Worm (Caenorhabditis elegans) whole organism, L1 larva: ENCODE data around the gene R166.2.

Experiments
- C04F5.9 ChIP-seq: sonication (generic microtip); optimal IDR thresholded peaks from 2 replicates; lab custom pipeline; 2016; ENCODE audit warnings: missing genetic modification characterization, missing compliant biosample characterization
- C16A3.4 ChIP-seq: fragments of 150-350 bp; optimal IDR thresholded peaks from 2 replicates; lab custom pipeline; 2014; ENCODE audit warnings: missing biosample characterization, missing genetic modification characterization
- C34B4.2 ChIP-seq: sonication (generic microtip); optimal IDR thresholded peaks from 2 replicates; lab custom pipeline; 2017; ENCODE audit warnings: mild to moderate bottlenecking, missing genetic modification characterization, missing compliant biosample characterization
- F16B12.6 ChIP-seq: fragments of 150-350 bp; optimal IDR thresholded peaks from 2 replicates; lab custom pipeline; 2014; ENCODE audit warnings: missing biosample characterization, missing genetic modification characterization
- Y116A8C.19 ChIP-seq: sonication (generic microtip); optimal IDR thresholded peaks from 2 replicates; lab custom pipeline; 2016; ENCODE audit warnings: missing compliant biosample characterization, missing genetic modification characterization, borderline replicate concordance
- alr-1 ChIP-seq: fragments of 200-800 bp; sonication (Bioruptor generic); optimal IDR thresholded peaks from 2 replicates; lab custom pipeline; 2018; ENCODE audit warnings: borderline replicate concordance, mild to moderate bottlenecking, missing genetic modification characterization, missing compliant biosample characterization
- aly-2 ChIP-seq: fragments of 150-350 bp; optimal IDR thresholded peaks from 2 replicates; lab custom pipeline; 2014; ENCODE audit warnings: missing biosample characterization, missing genetic modification characterization
- ama-1 ChIP-seq: fragments of 150-350 bp; optimal IDR thresholded peaks from 2 replicates; lab custom pipeline; 2014
- blmp-1 ChIP-seq: fragments of 150-350 bp; optimal IDR thresholded peaks from 2 replicates; lab custom pipeline; 2014; ENCODE audit warnings: missing biosample characterization, missing genetic modification characterization
- ceh-63 ChIP-seq: fragments of 200-800 bp; sonication (Bioruptor generic); optimal IDR thresholded peaks from 2 replicates; lab custom pipeline; 2018; ENCODE audit warnings: mild to moderate bottlenecking, missing genetic modification characterization, missing compliant biosample characterization
- ceh-8 ChIP-seq: fragments of 200-800 bp; sonication (Bioruptor generic); optimal IDR thresholded peaks from 2 replicates; lab custom pipeline; 2018; ENCODE audit warnings: mild to moderate bottlenecking, missing genetic modification characterization, moderate library complexity, missing compliant biosample characterization
- ceh-82 ChIP-seq, 3 experiments: fragments of 150-350 bp in 1 of 3; sonication (generic microtip) in 2 of 3; optimal IDR thresholded peaks; 2 replicates each; lab custom pipeline; 2014 to 2017; ENCODE audit warnings: missing biosample characterization in 3 of 3, missing genetic modification characterization in 3 of 3
- ceh-88 ChIP-seq: fragments of 200-800 bp; sonication (Bioruptor generic); IDR thresholded peaks from 2 replicates; pipeline ENCODE4 v1.3.6; 2022; ENCODE audit warnings: missing genetic modification characterization, missing compliant biosample characterization
- dpl-1 ChIP-seq, 3 experiments: fragments of 150-350 bp in 2 of 3; sonication (generic microtip) in 1 of 3; optimal IDR thresholded peaks; 2 replicates each; lab custom pipeline; 2014 to 2017; ENCODE audit warnings: missing biosample characterization in 3 of 3, missing genetic modification characterization in 3 of 3, missing genetic modification reagents in 3 of 3
- efl-1 ChIP-seq, 4 experiments: fragments of 150-350 bp; optimal IDR thresholded peaks in 3 of 4; peaks in 1 of 4; 1 replicate in 1 of 4; 2 replicates in 3 of 4; lab custom pipeline; 2014; ENCODE audit warnings: missing biosample characterization in 2 of 4, missing genetic modification characterization in 2 of 4, missing genetic modification reagents in 2 of 4
- efl-3 ChIP-seq: fragments of 200-800 bp; sonication (Bioruptor generic); optimal IDR thresholded peaks from 2 replicates; lab custom pipeline; 2018; ENCODE audit warnings: mild to moderate bottlenecking, missing genetic modification characterization, missing compliant biosample characterization
- egl-27 ChIP-seq, 2 experiments: fragments of 150-350 bp in 1 of 2; sonication (generic microtip); optimal IDR thresholded peaks; 3 replicates each; lab custom pipeline; 2017 to 2018; ENCODE audit warnings: missing biosample characterization in 2 of 2, missing genetic modification characterization in 2 of 2, missing genetic modification reagents in 2 of 2
- elt-3 ChIP-seq, 6 experiments: fragments of 150-350 bp in 1 of 6; sonication (generic microtip); optimal IDR thresholded peaks; 2 replicates each; lab custom pipeline; 2017 to 2018; ENCODE audit warnings: missing biosample characterization in 6 of 6, missing genetic modification characterization in 6 of 6, inconsistent platforms in 1 of 6
- ets-5 ChIP-seq: fragments of 200-800 bp; sonication (Bioruptor generic); IDR thresholded peaks from 2 replicates; pipeline ENCODE4 v1.3.6; 2022; ENCODE audit warnings: missing genetic modification characterization, missing compliant biosample characterization
- fkh-10 ChIP-seq: sonication (generic microtip); optimal IDR thresholded peaks from 2 replicates; lab custom pipeline; 2017; ENCODE audit warnings: missing biosample characterization, missing genetic modification reagents, missing genetic modification characterization
- fkh-4 ChIP-seq: sonication (generic microtip); optimal IDR thresholded peaks from 2 replicates; lab custom pipeline; 2016; ENCODE audit warnings: missing compliant biosample characterization, missing genetic modification characterization, borderline replicate concordance
- fkh-8 ChIP-seq: sonication (generic microtip); optimal IDR thresholded peaks from 2 replicates; lab custom pipeline; 2016; ENCODE audit warnings: mild to moderate bottlenecking, missing genetic modification characterization, missing compliant biosample characterization
- fos-1 ChIP-seq: fragments of 150-350 bp; optimal IDR thresholded peaks from 2 replicates; lab custom pipeline; 2014; ENCODE audit warnings: missing biosample characterization, missing genetic modification characterization
- grh-1 ChIP-seq: fragments of 200-800 bp; sonication (Bioruptor generic); IDR thresholded peaks from 2 replicates; pipeline ENCODE4 v1.3.6; 2022; ENCODE audit warnings: missing genetic modification reagents, missing genetic modification characterization, missing compliant biosample characterization
- hlh-4 ChIP-seq: sonication (generic microtip); optimal IDR thresholded peaks from 2 replicates; lab custom pipeline; 2016; ENCODE audit warnings: mild to moderate bottlenecking, missing genetic modification characterization, missing compliant biosample characterization
- hpl-2 ChIP-seq: fragments of 150-350 bp; optimal IDR thresholded peaks from 2 replicates; lab custom pipeline; 2014; ENCODE audit warnings: missing biosample characterization, missing genetic modification reagents, missing genetic modification characterization
- jun-1 ChIP-seq: fragments of 150-350 bp; optimal IDR thresholded peaks from 2 replicates; lab custom pipeline; 2014; ENCODE audit warnings: missing biosample characterization, missing genetic modification reagents, missing genetic modification characterization
- lin-14 ChIP-seq: fragments of 200-800 bp; sonication (Bioruptor generic); optimal IDR thresholded peaks from 2 replicates; lab custom pipeline; 2018; ENCODE audit warnings: mild to moderate bottlenecking, missing genetic modification characterization, moderate library complexity, missing compliant biosample characterization
- lin-35 ChIP-seq, 2 experiments: fragments of 150-350 bp; optimal IDR thresholded peaks; 2 replicates each; lab custom pipeline; 2014; ENCODE audit warnings: missing biosample characterization in 2 of 2, missing genetic modification characterization in 2 of 2, missing genetic modification reagents in 2 of 2
- lin-39 ChIP-seq: fragments of 150-350 bp; optimal IDR thresholded peaks from 2 replicates; lab custom pipeline; 2014; ENCODE audit warnings: missing biosample characterization, missing genetic modification reagents, missing genetic modification characterization
- lir-3 ChIP-seq: sonication (generic microtip); optimal IDR thresholded peaks from 2 replicates; lab custom pipeline; 2016; ENCODE audit warnings: mild to moderate bottlenecking, missing genetic modification characterization, moderate library complexity, missing compliant biosample characterization; ENCODE audit not compliant: poor library complexity
- mdl-1 ChIP-seq, 2 experiments: fragments of 150-350 bp; optimal IDR thresholded peaks; 2 replicates each; lab custom pipeline; 2014 to 2017; ENCODE audit warnings: missing biosample characterization in 2 of 2, missing genetic modification characterization in 2 of 2, inconsistent platforms in 1 of 2
- mep-1 ChIP-seq: fragments of 150-350 bp; optimal IDR thresholded peaks from 2 replicates; lab custom pipeline; 2014; ENCODE audit warnings: missing biosample characterization, missing genetic modification characterization
- nhr-11 ChIP-seq: fragments of 150-350 bp; optimal IDR thresholded peaks from 2 replicates; lab custom pipeline; 2014; ENCODE audit warnings: missing biosample characterization, missing genetic modification characterization
- nhr-12 ChIP-seq: sonication (generic microtip); optimal IDR thresholded peaks from 2 replicates; lab custom pipeline; 2017; ENCODE audit warnings: missing biosample characterization, missing genetic modification characterization
- nhr-19 ChIP-seq: fragments of 200-800 bp; sonication (Bioruptor generic); conservative IDR thresholded peaks from 2 replicates; pipeline ENCODE4 v1.3.6; 2022; ENCODE audit warnings: missing genetic modification characterization, missing compliant biosample characterization
- nhr-20 ChIP-seq: sonication (generic microtip); optimal IDR thresholded peaks from 2 replicates; lab custom pipeline; 2016; ENCODE audit warnings: mild to moderate bottlenecking, missing genetic modification characterization, missing compliant biosample characterization
- nhr-237 ChIP-seq: fragments of 150-350 bp; optimal IDR thresholded peaks from 2 replicates; lab custom pipeline; 2014; ENCODE audit warnings: missing biosample characterization, missing genetic modification characterization
- nhr-47 ChIP-seq: sonication (generic microtip); optimal IDR thresholded peaks from 2 replicates; lab custom pipeline; 2016; ENCODE audit warnings: mild to moderate bottlenecking, missing genetic modification characterization, moderate library complexity, missing compliant biosample characterization
- nhr-71 ChIP-seq: sonication (generic microtip); optimal IDR thresholded peaks from 2 replicates; lab custom pipeline; 2016; ENCODE audit warnings: mild to moderate bottlenecking, missing genetic modification characterization, moderate library complexity, missing compliant biosample characterization
- nhr-90 ChIP-seq: sonication (generic microtip); optimal IDR thresholded peaks from 2 replicates; lab custom pipeline; 2016; ENCODE audit warnings: mild to moderate bottlenecking, missing genetic modification characterization, missing compliant biosample characterization; ENCODE audit not compliant: poor library complexity
- pag-3 ChIP-seq: sonication (generic microtip); optimal IDR thresholded peaks from 2 replicates; lab custom pipeline; 2017; ENCODE audit warnings: missing genetic modification characterization, mild to moderate bottlenecking, missing compliant biosample characterization, antibody characterized with exemption, borderline replicate concordance; ENCODE audit not compliant: insufficient read depth
- pax-3 ChIP-seq: fragments of 200-800 bp; sonication (Bioruptor generic); optimal IDR thresholded peaks from 2 replicates; lab custom pipeline; 2018; ENCODE audit warnings: mild to moderate bottlenecking, missing genetic modification characterization, moderate library complexity, missing compliant biosample characterization
- rnt-1 ChIP-seq: sonication (generic microtip); optimal IDR thresholded peaks from 2 replicates; lab custom pipeline; 2016; ENCODE audit warnings: mild to moderate bottlenecking, missing genetic modification characterization, moderate library complexity, missing compliant biosample characterization
- snpc-4 ChIP-seq: fragments of 150-350 bp; optimal IDR thresholded peaks from 2 replicates; lab custom pipeline; 2014; ENCODE audit warnings: missing biosample characterization, missing genetic modification characterization
- snu-23 ChIP-seq: sonication (generic microtip); optimal IDR thresholded peaks from 2 replicates; lab custom pipeline; 2016; ENCODE audit warnings: missing genetic modification characterization, missing compliant biosample characterization
- swsn-7 ChIP-seq: sonication (generic microtip); optimal IDR thresholded peaks from 2 replicates; lab custom pipeline; 2016; ENCODE audit warnings: missing genetic modification characterization, missing compliant biosample characterization
- unc-62 ChIP-seq: fragments of 150-350 bp; optimal IDR thresholded peaks from 2 replicates; lab custom pipeline; 2014; ENCODE audit warnings: missing biosample characterization, missing genetic modification reagents, missing genetic modification characterization
- vab-15 ChIP-seq: sonication (generic microtip); optimal IDR thresholded peaks from 2 replicates; lab custom pipeline; 2017; ENCODE audit warnings: missing genotype, mild to moderate bottlenecking, missing genetic modification characterization, missing compliant biosample characterization
- ztf-11 ChIP-seq, 2 experiments: sonication (generic microtip); optimal IDR thresholded peaks; 2 replicates each; lab custom pipeline; 2016 to 2017; ENCODE audit warnings: missing genetic modification characterization in 2 of 2, missing biosample characterization in 1 of 2, missing compliant biosample characterization in 1 of 2

Gene R166.2

DNA sequence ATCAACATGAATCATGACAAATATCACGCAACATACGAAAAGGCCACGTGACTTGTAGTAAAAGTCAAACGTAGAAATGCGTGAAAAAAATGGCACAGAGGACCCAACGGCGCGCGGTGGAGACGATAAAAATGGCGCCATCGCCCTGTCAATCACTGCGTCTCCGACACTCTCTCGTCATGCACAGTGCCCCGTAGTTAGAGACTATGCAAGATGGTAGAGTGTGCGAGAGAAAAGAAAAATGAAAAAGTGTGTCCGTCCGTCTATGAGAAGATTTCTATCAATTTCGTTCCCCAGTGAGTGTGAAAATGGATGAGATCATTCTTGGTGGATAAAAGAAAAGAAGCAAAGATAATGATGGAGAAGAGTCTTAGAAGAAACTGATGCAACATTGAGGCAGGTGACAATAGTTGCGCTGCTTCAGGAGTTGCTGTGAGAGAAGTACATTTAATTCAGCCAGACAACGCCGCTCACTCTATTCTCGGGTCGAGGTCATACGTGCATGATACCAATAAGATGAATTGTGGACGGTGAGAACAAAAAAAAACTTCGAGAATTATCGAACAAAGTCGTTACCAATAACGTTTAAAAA, 18.1 kb upstream of the R166.2 start:
- TF ChIP-seq nhr-90 (tag; lab: Kevin White, UChicago), result peak; percentile 84
- TF ChIP-seq lin-35 (GFP tag; optimal IDR thresholded peaks at IDR 0.05; lab: Kevin White, UChicago), result peak; percentile 25 to 73
- TF ChIP-seq vab-15 (tag; lab: Kevin White, UChicago), result no peak
- peak; percentile 92 for TF ChIP-seq nhr-71 (tag; lab: Kevin White, UChicago)
- no peak for TF ChIP-seq C34B4.2 (tag; lab: Kevin White, UChicago)
- TF ChIP-seq mdl-1 (tag; optimal IDR thresholded peaks at IDR 0.05; lab: Kevin White, UChicago), result peak in 1 of 2 experiments; percentile 61
- no peak for TF ChIP-seq unc-62
- peak; percentile 81 for TF ChIP-seq mep-1 (tag; lab: Kevin White, UChicago)
- TF ChIP-seq ceh-8 (GFP tag; lab: Kevin White, UChicago), result no peak
- TF ChIP-seq pax-3, result no peak
- TF ChIP-seq egl-27 (tag; optimal IDR thresholded peaks at IDR 0.05; lab: Kevin White, UChicago), result peak in 1 of 2 experiments; percentile 60
- peak; percentile 40 to 56 for TF ChIP-seq efl-1 (optimal IDR thresholded peaks at IDR 0.05; lab: Kevin White, UChicago)
- peak in 1 of 2 experiments; percentile 93 for TF ChIP-seq efl-1 (GFP tag; optimal IDR thresholded peaks at IDR 0.05 in 1 of 2; lab: Kevin White, UChicago)
- TF ChIP-seq nhr-19 (GFP tag; lab: Robert Waterston, UW), result peak; percentile 67
- no peak for TF ChIP-seq hlh-4 (tag; lab: Kevin White, UChicago)
- no peak for TF ChIP-seq fos-1
- no peak for TF ChIP-seq hpl-2 (GFP tag; lab: Kevin White, UChicago)
- peak; percentile 10 for TF ChIP-seq C16A3.4 (tag; lab: Kevin White, UChicago)
- TF ChIP-seq F16B12.6 (tag; lab: Kevin White, UChicago), result peak; percentile 5
- peak; percentile 47 for TF ChIP-seq fkh-4 (tag; lab: Kevin White, UChicago)
- TF ChIP-seq ceh-63 (GFP tag; lab: Kevin White, UChicago), result no peak
- TF ChIP-seq aly-2 (tag; lab: Kevin White, UChicago), result no peak
- no peak for TF ChIP-seq fkh-10 (GFP tag; lab: Kevin White, UChicago)
- TF ChIP-seq blmp-1 (tag; lab: Kevin White, UChicago), result peak; percentile 85
- TF ChIP-seq elt-3 (tag; optimal IDR thresholded peaks at IDR 0.05; lab: Kevin White, UChicago), result peak in 2 of 6 experiments; percentile 37 to 61
- TF ChIP-seq ceh-82 (tag; optimal IDR thresholded peaks at IDR 0.05; lab: Kevin White, UChicago), result peak in 1 of 3 experiments; percentile 17
- TF ChIP-seq ama-1 (lab: Kevin White, UChicago), result peak; percentile 64
- TF ChIP-seq nhr-11 (tag; lab: Kevin White, UChicago), result peak; percentile 45
- TF ChIP-seq Y116A8C.19 (tag; lab: Kevin White, UChicago), result no peak
- TF ChIP-seq alr-1 (tag; lab: Kevin White, UChicago), result no peak
- peak; percentile 25 for TF ChIP-seq snpc-4
- TF ChIP-seq pag-3, result no peak
- TF ChIP-seq dpl-1 (GFP tag; optimal IDR thresholded peaks at IDR 0.05; lab: Kevin White, UChicago), result peak; percentile 16 to 47 (median 18)
- peak; percentile 80 for TF ChIP-seq snu-23 (GFP tag; lab: Kevin White, UChicago)
- no peak for TF ChIP-seq ets-5
- TF ChIP-seq C04F5.9, result no peak
- 0 out of 2 replicates have a peak, but pooled peaks have one; percentile 37 for TF ChIP-seq grh-1 (GFP tag; lab: Robert Waterston, UW)
- peak; percentile 69 for TF ChIP-seq rnt-1 (tag; lab: Kevin White, UChicago)
- TF ChIP-seq fkh-8 (tag; lab: Kevin White, UChicago), result no peak
- TF ChIP-seq nhr-47 (tag; lab: Kevin White, UChicago), result peak; percentile 64
- no peak for TF ChIP-seq nhr-237 (tag; lab: Kevin White, UChicago)
- TF ChIP-seq swsn-7 (tag; lab: Kevin White, UChicago), result peak; percentile 62
- peak in 1 of 2 experiments; percentile 2 for TF ChIP-seq ztf-11 (tag; optimal IDR thresholded peaks at IDR 0.05; lab: Kevin White, UChicago)
- TF ChIP-seq nhr-20 (tag; lab: Kevin White, UChicago), result peak; percentile 80
- TF ChIP-seq nhr-12, result no peak
- peak; percentile 46 for TF ChIP-seq lir-3 (tag; lab: Kevin White, UChicago)
- peak; percentile 0 for TF ChIP-seq jun-1
- TF ChIP-seq efl-3, result no peak
- TF ChIP-seq lin-39 (tag; lab: Kevin White, UChicago), result peak; percentile 22
- peak; percentile 89 for TF ChIP-seq lin-14 (GFP tag; lab: Kevin White, UChicago)
- peak; percentile 27; the same call in 1 of the 2 replicates for TF ChIP-seq ceh-88 (GFP tag; lab: Robert Waterston, UW)
